Fruit fly (Drosophila melanogaster): ENCODE data around the gene otu.

Gene otu

DNA sequence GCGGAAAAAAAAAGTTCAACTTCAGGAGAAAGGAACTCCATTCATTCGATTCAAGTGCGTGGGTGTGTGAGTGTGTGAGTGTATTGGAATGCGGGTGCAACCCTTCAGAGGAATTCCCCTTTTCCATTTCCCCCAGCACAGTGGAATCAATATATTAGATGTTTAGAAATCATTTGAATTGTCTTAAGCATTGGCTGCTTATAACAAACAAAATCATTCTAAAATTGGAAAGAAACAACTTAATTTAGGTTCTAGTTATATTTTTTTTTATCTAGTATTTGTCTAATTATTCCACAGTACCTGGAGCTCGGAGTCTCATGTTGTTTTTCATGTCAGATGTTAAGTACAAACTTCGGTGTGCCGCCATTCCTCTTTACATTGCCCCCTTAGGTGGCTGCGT is 49.7 kb upstream of the otu start (continued):
- no peak for TF ChIP-seq CG8319 (GFP tag; optimal IDR thresholded peaks at IDR 0.05)
- peak; percentile 50; the same call in 1 of the 3 replicates for TF ChIP-seq eg (GFP tag; IDR thresholded peaks at IDR 0.05)
- no peak for TF ChIP-seq Sox15 (GFP tag; optimal IDR thresholded peaks at IDR 0.05)
- no peak for TF ChIP-seq CG6854 (GFP tag; optimal IDR thresholded peaks at IDR 0.05)
- no peak for TF ChIP-seq Lpt (GFP tag; optimal IDR thresholded peaks at IDR 0.05)
- TF ChIP-seq CG15336 (GFP tag; IDR thresholded peaks at IDR 0.05): peak; percentile 44; the same call in 1 of the 2 replicates
- peak; percentile 52 for TF ChIP-seq Ets96B (tag; optimal IDR thresholded peaks at IDR 0.05)
- TF ChIP-seq Gug (GFP tag; IDR thresholded peaks at IDR 0.05): no peak
- peak; percentile 18 for TF ChIP-seq CG1621 (tag; optimal IDR thresholded peaks at IDR 0.05)
- peak; percentile 43 for TF ChIP-seq acj6 (GFP tag; optimal IDR thresholded peaks at IDR 0.05)
- no peak for TF ChIP-seq CG11294 (GFP tag; IDR thresholded peaks at IDR 0.05)
- TF ChIP-seq Hr39 (GFP tag; optimal IDR thresholded peaks at IDR 0.05): peak; percentile 1
- TF ChIP-seq CG7368 (GFP tag; optimal IDR thresholded peaks at IDR 0.05): no peak
- peak; percentile 11 for TF ChIP-seq CG3919 (GFP tag; optimal IDR thresholded peaks at IDR 0.05)

- TF ChIP-seq Hr4 (GFP tag; optimal IDR thresholded peaks at IDR 0.05) (peak; percentile 51), fd85E (GFP tag; optimal IDR thresholded peaks at IDR 0.05) (no peak), acj6 (GFP tag; optimal IDR thresholded peaks at IDR 0.05) (no peak), CG11902 (GFP tag; optimal IDR thresholded peaks at IDR 0.05) (no peak), topi (GFP tag; optimal IDR thresholded peaks at IDR 0.05) (peak; percentile 11), CG8119 (GFP tag; IDR thresholded peaks at IDR 0.05) (peak; percentile 43; the same call in 1 of the 3 replicates), lz (GFP tag; optimal IDR thresholded peaks at IDR 0.05) (peak; percentile 20), salr (GFP tag; optimal IDR thresholded peaks at IDR 0.05) (no peak), spab (GFP tag; optimal IDR thresholded peaks at IDR 0.05) (no peak), fkh (GFP tag; optimal IDR thresholded peaks at IDR 0.05) (no peak), CG6792 (GFP tag; optimal IDR thresholded peaks at IDR 0.05) (no peak), ss (GFP tag; optimal IDR thresholded peaks at IDR 0.05) (no peak), CG6276 (GFP tag; optimal IDR thresholded peaks at IDR 0.05) (no peak), CG10631 (GFP tag; optimal IDR thresholded peaks at IDR 0.05) (no peak), cyc (GFP tag; optimal IDR thresholded peaks at IDR 0.05) (no peak), CG15336 (GFP tag; IDR thresholded peaks at IDR 0.05) (peak; percentile 36; the same call in 1 of the 2 replicates), CG31627 (GFP tag; optimal IDR thresholded peaks at IDR 0.05) (peak; percentile 15), Hr38 (GFP tag; optimal IDR thresholded peaks at IDR 0.05) (no peak), CG6808 (GFP tag; optimal IDR thresholded peaks at IDR 0.05) (no peak), Eip78C (GFP tag) (peak; percentile 46), pdm3 (GFP tag; optimal IDR thresholded peaks at IDR 0.05) (no peak), svp (GFP tag) (peak; percentile 39), Eip93F (GFP tag; optimal IDR thresholded peaks at IDR 0.05) (no peak), Sox102F (GFP tag; optimal IDR thresholded peaks at IDR 0.05) (no peak), CG6163 (GFP tag; IDR thresholded peaks at IDR 0.05) (peak; percentile 52; the same call in 1 of the 3 replicates), CG6854 (GFP tag; optimal IDR thresholded peaks at IDR 0.05) (no peak), Hr39 (GFP tag; optimal IDR thresholded peaks at IDR 0.05) (peak; percentile 27), achi (GFP tag; optimal IDR thresholded peaks at IDR 0.05) (no peak), Lpt (GFP tag; optimal IDR thresholded peaks at IDR 0.05) (no peak), CG11294 (GFP tag; IDR thresholded peaks at IDR 0.05) (no peak), OdsH (GFP tag; optimal IDR thresholded peaks at IDR 0.05) (no peak), esn (GFP tag; optimal IDR thresholded peaks at IDR 0.05) (peak; percentile 45), CG3919 (GFP tag; optimal IDR thresholded peaks at IDR 0.05) (no peak), CG32006 (GFP tag; optimal IDR thresholded peaks at IDR 0.05) (peak; percentile 9), CG34406 (GFP tag; optimal IDR thresholded peaks at IDR 0.05) (no peak), Met (GFP tag; optimal IDR thresholded peaks at IDR 0.05) (peak; percentile 34), Ets96B (tag; optimal IDR thresholded peaks at IDR 0.05) (peak; percentile 15), eg (GFP tag; IDR thresholded peaks at IDR 0.05) (peak; percentile 42; the same call in 1 of the 3 replicates), dsx (GFP tag; optimal IDR thresholded peaks at IDR 0.05; ENCODE audit: poor library complexity, severe bottlenecking) (no peak), CG3032 (tag; optimal IDR thresholded peaks at IDR 0.05) (no peak), CG10669 (GFP tag; optimal IDR thresholded peaks at IDR 0.05) (peak; percentile 36), CG1621 (tag; optimal IDR thresholded peaks at IDR 0.05) (no peak), CG7368 (GFP tag; optimal IDR thresholded peaks at IDR 0.05) (no peak), CG8319 (GFP tag; optimal IDR thresholded peaks at IDR 0.05) (no peak), fd59A (GFP tag; optimal IDR thresholded peaks at IDR 0.05) (no peak), CG8632 (GFP tag; optimal IDR thresholded peaks at IDR 0.05) (no peak), CG9139 (GFP tag; optimal IDR thresholded peaks at IDR 0.05) (no peak)
Observed at dm6 chrX:8538182-8538581, 48.8 kb upstream of the otu start.
